Fruit fly (Drosophila melanogaster): ENCODE results near the gene Frl.
A peak's percentile ranks its signal among the peaks of the same experiment; 100 is the strongest.

Frl gene

DNA sequence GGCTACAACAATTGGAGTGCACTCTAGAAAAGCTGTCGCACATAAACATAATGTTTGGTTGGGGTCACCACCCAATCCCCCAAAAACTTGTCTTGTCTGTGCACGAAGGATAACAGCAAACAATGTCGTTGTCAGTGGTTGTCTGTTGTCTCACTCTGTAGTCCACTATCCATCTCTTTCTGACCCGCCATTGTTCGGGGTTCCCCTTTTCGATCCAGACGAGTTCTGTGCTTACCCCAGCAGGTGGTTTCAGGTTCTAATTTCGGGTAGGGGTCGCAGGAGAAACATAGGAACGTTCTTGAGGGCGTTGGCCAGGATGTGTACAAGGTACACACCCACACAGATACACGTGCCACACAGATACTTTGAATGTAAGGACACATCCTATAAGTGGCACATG is 65.8 kb downstream of the Frl start (continued):
- no peak for TF ChIP-seq sens-2 (GFP tag; IDR thresholded peaks at IDR 0.05)
- TF ChIP-seq h (optimal IDR thresholded peaks at IDR 0.05) = no peak
- TF ChIP-seq MTF-1 (GFP tag; optimal IDR thresholded peaks at IDR 0.05; ENCODE audit: borderline replicate concordance) = no peak
- no peak for TF ChIP-seq Adf1 (GFP tag; IDR thresholded peaks at IDR 0.05)
- TF ChIP-seq nau (GFP tag; optimal IDR thresholded peaks at IDR 0.05) = no peak
- no peak for TF ChIP-seq Hsf (GFP tag; optimal IDR thresholded peaks at IDR 0.05)
- TF ChIP-seq tup (GFP tag; optimal IDR thresholded peaks at IDR 0.05) = no peak
- no peak for TF ChIP-seq caup (GFP tag; optimal IDR thresholded peaks at IDR 0.05; ENCODE audit: severe bottlenecking)
- TF ChIP-seq CG6254 (GFP tag; optimal IDR thresholded peaks at IDR 0.05) = no peak
- TF ChIP-seq CTCF (GFP tag; optimal IDR thresholded peaks at IDR 0.05) = no peak
- TF ChIP-seq CG34376 (GFP tag; optimal IDR thresholded peaks at IDR 0.05) = no peak
- TF ChIP-seq CG7839 (tag; optimal IDR thresholded peaks at IDR 0.05) = no peak
- TF ChIP-seq Fer2 (tag; optimal IDR thresholded peaks at IDR 0.05) = no peak
- TF ChIP-seq CG11723 (GFP tag; optimal IDR thresholded peaks at IDR 0.05) = no peak
- no peak for TF ChIP-seq CG15073 (GFP tag; optimal IDR thresholded peaks at IDR 0.05)
- TF ChIP-seq Nf-YB (GFP tag; optimal IDR thresholded peaks at IDR 0.05) = peak; percentile 77
- peak; percentile 42 for TF ChIP-seq ac (GFP tag; optimal IDR thresholded peaks at IDR 0.05)
- no peak for TF ChIP-seq unc-4 (GFP tag; IDR thresholded peaks at IDR 0.05; ENCODE audit: partially characterized antibody)
- peak; percentile 21 for TF ChIP-seq p53 (GFP tag; optimal IDR thresholded peaks at IDR 0.05)
- no peak for TF ChIP-seq CG2712 (tag; optimal IDR thresholded peaks at IDR 0.05)
- no peak for TF ChIP-seq CG17361 (GFP tag; IDR thresholded peaks at IDR 0.05)
- 0 out of 3 replicates have a peak, but pooled peaks have one; percentile 40 for TF ChIP-seq CG2199 (GFP tag; IDR thresholded peaks at IDR 0.05)
- no peak for TF ChIP-seq ap (GFP tag; IDR thresholded peaks at IDR 0.05)
- TF ChIP-seq insv (GFP tag; optimal IDR thresholded peaks at IDR 0.05) = peak in 1 of 2 experiments; percentile 43
- peak; percentile 67 for TF ChIP-seq CG1832 (GFP tag; optimal IDR thresholded peaks at IDR 0.05)
- no peak for TF ChIP-seq Sox102F (GFP tag; optimal IDR thresholded peaks at IDR 0.05)
- TF ChIP-seq lbe (GFP tag; optimal IDR thresholded peaks at IDR 0.05) = no peak
- TF ChIP-seq pnt (GFP tag; optimal IDR thresholded peaks at IDR 0.05) = no peak
- no peak for TF ChIP-seq sim (GFP tag; IDR thresholded peaks at IDR 0.05)
- TF ChIP-seq Deaf1 (tag; optimal IDR thresholded peaks at IDR 0.05) = peak; percentile 50
- TF ChIP-seq oc (tag; optimal IDR thresholded peaks at IDR 0.05) = no peak
- no peak for TF ChIP-seq CG17829 (tag; optimal IDR thresholded peaks at IDR 0.05)
- no peak for TF ChIP-seq Tbp (GFP tag; optimal IDR thresholded peaks at IDR 0.05)
- no peak for TF ChIP-seq crol (GFP tag; IDR thresholded peaks at IDR 0.05)
- peak; percentile 8 for TF ChIP-seq D (optimal IDR thresholded peaks at IDR 0.05)
- no peak for TF ChIP-seq D (GFP tag; optimal IDR thresholded peaks at IDR 0.05)
- no peak for TF ChIP-seq prd (optimal IDR thresholded peaks at IDR 0.05)
- no peak for TF ChIP-seq prd (GFP tag; IDR thresholded peaks at IDR 0.05)
- TF ChIP-seq CG12942 (GFP tag; optimal IDR thresholded peaks at IDR 0.05) = no peak
- peak; percentile 20 for TF ChIP-seq HLHmδ (GFP tag; optimal IDR thresholded peaks at IDR 0.05)
- TF ChIP-seq kah (GFP tag; optimal IDR thresholded peaks at IDR 0.05) = peak; percentile 22
- TF ChIP-seq Dip2 (GFP tag; IDR thresholded peaks at IDR 0.05) = no peak
- no peak for TF ChIP-seq sens (GFP tag)
- TF ChIP-seq CG8924 (tag; optimal IDR thresholded peaks at IDR 0.05) = no peak
